Worm (Caenorhabditis elegans) whole organism, L1 larva: ENCODE measurements around the gene npr-4.
A peak's percentile ranks its signal among the peaks of the same experiment; 100 is the strongest.

Source experiments
- C04F5.9 ChIP-seq: sonication (generic microtip); optimal IDR thresholded peaks from 2 replicates; lab custom pipeline; 2016; ENCODE audit warnings: missing genetic modification characterization, missing compliant biosample characterization
- C16A3.4 ChIP-seq: fragments of 150-350 bp; optimal IDR thresholded peaks from 2 replicates; lab custom pipeline; 2014; ENCODE audit warnings: missing biosample characterization, missing genetic modification characterization
- ama-1 ChIP-seq: fragments of 150-350 bp; optimal IDR thresholded peaks from 2 replicates; lab custom pipeline; 2014
- blmp-1 ChIP-seq: fragments of 150-350 bp; optimal IDR thresholded peaks from 2 replicates; lab custom pipeline; 2014; ENCODE audit warnings: missing biosample characterization, missing genetic modification characterization
- ceh-88 ChIP-seq: fragments of 200-800 bp; sonication (Bioruptor generic); IDR thresholded peaks from 2 replicates; pipeline ENCODE4 v1.3.6; 2022; ENCODE audit warnings: missing genetic modification characterization, missing compliant biosample characterization
- ceh-90 ChIP-seq: sonication (generic microtip); optimal IDR thresholded peaks from 2 replicates; lab custom pipeline; 2016; ENCODE audit warnings: missing genetic modification characterization, missing compliant biosample characterization
- ces-1 ChIP-seq: fragments of 150-350 bp; optimal IDR thresholded peaks from 2 replicates; lab custom pipeline; 2014; ENCODE audit warnings: missing biosample characterization, missing genetic modification reagents, missing genetic modification characterization
- dpl-1 ChIP-seq, 3 experiments: fragments of 150-350 bp in 2 of 3; sonication (generic microtip) in 1 of 3; optimal IDR thresholded peaks; 2 replicates each; lab custom pipeline; 2014 to 2017; ENCODE audit warnings: missing biosample characterization in 3 of 3, missing genetic modification characterization in 3 of 3, missing genetic modification reagents in 3 of 3
- efl-1 ChIP-seq, 4 experiments: fragments of 150-350 bp; optimal IDR thresholded peaks in 3 of 4; peaks in 1 of 4; 1 replicate in 1 of 4; 2 replicates in 3 of 4; lab custom pipeline; 2014; ENCODE audit warnings: missing biosample characterization in 2 of 4, missing genetic modification characterization in 2 of 4, missing genetic modification reagents in 2 of 4
- efl-3 ChIP-seq: fragments of 200-800 bp; sonication (Bioruptor generic); optimal IDR thresholded peaks from 2 replicates; lab custom pipeline; 2018; ENCODE audit warnings: mild to moderate bottlenecking, missing genetic modification characterization, missing compliant biosample characterization
- egl-13 ChIP-seq: sonication (generic microtip); optimal IDR thresholded peaks from 2 replicates; lab custom pipeline; 2016; ENCODE audit warnings: missing genotype, missing genetic modification reagents, missing genetic modification characterization, missing compliant biosample characterization
- egl-27 ChIP-seq, 2 experiments: fragments of 150-350 bp in 1 of 2; sonication (generic microtip); optimal IDR thresholded peaks; 3 replicates each; lab custom pipeline; 2017 to 2018; ENCODE audit warnings: missing biosample characterization in 2 of 2, missing genetic modification characterization in 2 of 2, missing genetic modification reagents in 2 of 2
- elt-2 ChIP-seq: sonication (generic microtip); optimal IDR thresholded peaks from 2 replicates; lab custom pipeline; 2016; ENCODE audit warnings: missing genetic modification characterization, mild to moderate bottlenecking, inconsistent platforms, missing compliant biosample characterization, missing genetic modification reagents
- elt-3 ChIP-seq, 6 experiments: fragments of 150-350 bp in 1 of 6; sonication (generic microtip); optimal IDR thresholded peaks; 2 replicates each; lab custom pipeline; 2017 to 2018; ENCODE audit warnings: missing biosample characterization in 6 of 6, missing genetic modification characterization in 6 of 6, inconsistent platforms in 1 of 6
- fkh-10 ChIP-seq: sonication (generic microtip); optimal IDR thresholded peaks from 2 replicates; lab custom pipeline; 2017; ENCODE audit warnings: missing biosample characterization, missing genetic modification reagents, missing genetic modification characterization
- fkh-4 ChIP-seq: sonication (generic microtip); optimal IDR thresholded peaks from 2 replicates; lab custom pipeline; 2016; ENCODE audit warnings: missing compliant biosample characterization, missing genetic modification characterization, borderline replicate concordance
- fos-1 ChIP-seq: fragments of 150-350 bp; optimal IDR thresholded peaks from 2 replicates; lab custom pipeline; 2014; ENCODE audit warnings: missing biosample characterization, missing genetic modification characterization
- grh-1 ChIP-seq: fragments of 200-800 bp; sonication (Bioruptor generic); IDR thresholded peaks from 2 replicates; pipeline ENCODE4 v1.3.6; 2022; ENCODE audit warnings: missing genetic modification reagents, missing genetic modification characterization, missing compliant biosample characterization
- lin-13 ChIP-seq: fragments of 150-350 bp; optimal IDR thresholded peaks from 2 replicates; lab custom pipeline; 2014; ENCODE audit warnings: missing biosample characterization, missing genetic modification reagents, missing genetic modification characterization
- lin-14 ChIP-seq: fragments of 200-800 bp; sonication (Bioruptor generic); optimal IDR thresholded peaks from 2 replicates; lab custom pipeline; 2018; ENCODE audit warnings: mild to moderate bottlenecking, missing genetic modification characterization, moderate library complexity, missing compliant biosample characterization
- lin-35 ChIP-seq, 2 experiments: fragments of 150-350 bp; optimal IDR thresholded peaks; 2 replicates each; lab custom pipeline; 2014; ENCODE audit warnings: missing biosample characterization in 2 of 2, missing genetic modification characterization in 2 of 2, missing genetic modification reagents in 2 of 2
- mab-9 ChIP-seq: fragments of 200-800 bp; sonication (Bioruptor generic); IDR thresholded peaks from 2 replicates; pipeline ENCODE4 v1.3.6; 2022; ENCODE audit warnings: missing genetic modification reagents, missing genetic modification characterization, missing compliant biosample characterization
- mdl-1 ChIP-seq, 2 experiments: fragments of 150-350 bp; optimal IDR thresholded peaks; 2 replicates each; lab custom pipeline; 2014 to 2017; ENCODE audit warnings: missing biosample characterization in 2 of 2, missing genetic modification characterization in 2 of 2, inconsistent platforms in 1 of 2
- mef-2 ChIP-seq: fragments of 150-350 bp; optimal IDR thresholded peaks from 2 replicates; lab custom pipeline; 2014; ENCODE audit warnings: missing biosample characterization, missing genetic modification characterization
- mep-1 ChIP-seq: fragments of 150-350 bp; optimal IDR thresholded peaks from 2 replicates; lab custom pipeline; 2014; ENCODE audit warnings: missing biosample characterization, missing genetic modification characterization
- nhr-19 ChIP-seq: fragments of 200-800 bp; sonication (Bioruptor generic); conservative IDR thresholded peaks from 2 replicates; pipeline ENCODE4 v1.3.6; 2022; ENCODE audit warnings: missing genetic modification characterization, missing compliant biosample characterization
- nhr-20 ChIP-seq: sonication (generic microtip); optimal IDR thresholded peaks from 2 replicates; lab custom pipeline; 2016; ENCODE audit warnings: mild to moderate bottlenecking, missing genetic modification characterization, missing compliant biosample characterization
- nhr-28 ChIP-seq: fragments of 150-350 bp; optimal IDR thresholded peaks from 2 replicates; lab custom pipeline; 2014; ENCODE audit warnings: missing biosample characterization, missing genetic modification characterization
- nhr-77 ChIP-seq: fragments of 150-350 bp; optimal IDR thresholded peaks from 2 replicates; lab custom pipeline; 2014; ENCODE audit warnings: missing biosample characterization, missing genetic modification characterization
- nhr-84 ChIP-seq: sonication (generic microtip); optimal IDR thresholded peaks from 2 replicates; lab custom pipeline; 2017; ENCODE audit warnings: missing biosample characterization, missing genetic modification characterization
- nhr-90 ChIP-seq: sonication (generic microtip); optimal IDR thresholded peaks from 2 replicates; lab custom pipeline; 2016; ENCODE audit warnings: mild to moderate bottlenecking, missing genetic modification characterization, missing compliant biosample characterization; ENCODE audit not compliant: poor library complexity
- pag-3 ChIP-seq: sonication (generic microtip); optimal IDR thresholded peaks from 2 replicates; lab custom pipeline; 2017; ENCODE audit warnings: missing genetic modification characterization, mild to moderate bottlenecking, missing compliant biosample characterization, antibody characterized with exemption, borderline replicate concordance; ENCODE audit not compliant: insufficient read depth
- rnt-1 ChIP-seq: sonication (generic microtip); optimal IDR thresholded peaks from 2 replicates; lab custom pipeline; 2016; ENCODE audit warnings: mild to moderate bottlenecking, missing genetic modification characterization, moderate library complexity, missing compliant biosample characterization
- snpc-4 ChIP-seq: fragments of 150-350 bp; optimal IDR thresholded peaks from 2 replicates; lab custom pipeline; 2014; ENCODE audit warnings: missing biosample characterization, missing genetic modification characterization
- sox-4 ChIP-seq: sonication (generic microtip); optimal IDR thresholded peaks from 2 replicates; lab custom pipeline; 2016; ENCODE audit warnings: missing genetic modification characterization, missing compliant biosample characterization
- sptf-1 ChIP-seq: fragments of 150-350 bp; optimal IDR thresholded peaks from 2 replicates; lab custom pipeline; 2014; ENCODE audit warnings: missing biosample characterization, missing genetic modification characterization
- swsn-7 ChIP-seq: sonication (generic microtip); optimal IDR thresholded peaks from 2 replicates; lab custom pipeline; 2016; ENCODE audit warnings: missing genetic modification characterization, missing compliant biosample characterization
- tbx-2 ChIP-seq: sonication (generic microtip); optimal IDR thresholded peaks from 2 replicates; lab custom pipeline; 2016; ENCODE audit warnings: missing genetic modification characterization, missing compliant biosample characterization
- tlp-1 ChIP-seq: fragments of 150-350 bp; optimal IDR thresholded peaks from 2 replicates; lab custom pipeline; 2014; ENCODE audit warnings: missing biosample characterization, missing genetic modification characterization
- unc-130 ChIP-seq: fragments of 150-350 bp; optimal IDR thresholded peaks from 2 replicates; lab custom pipeline; 2017; ENCODE audit warnings: missing biosample characterization, missing genetic modification characterization, inconsistent platforms
- unc-62 ChIP-seq: fragments of 150-350 bp; optimal IDR thresholded peaks from 2 replicates; lab custom pipeline; 2014; ENCODE audit warnings: missing biosample characterization, missing genetic modification reagents, missing genetic modification characterization
- unc-98 ChIP-seq: fragments of 200-800 bp; sonication (Bioruptor generic); IDR thresholded peaks from 2 replicates; pipeline ENCODE4 v1.3.6; 2022; ENCODE audit warnings: missing genetic modification characterization, missing compliant biosample characterization
- vab-15 ChIP-seq: sonication (generic microtip); optimal IDR thresholded peaks from 2 replicates; lab custom pipeline; 2017; ENCODE audit warnings: missing genotype, mild to moderate bottlenecking, missing genetic modification characterization, missing compliant biosample characterization
- zag-1 ChIP-seq: fragments of 150-350 bp; optimal IDR thresholded peaks from 2 replicates; lab custom pipeline; 2014; ENCODE audit warnings: missing biosample characterization, missing genetic modification characterization

The npr-4 gene

ce11 chrX:12500777-12501176, 50.7 kb downstream of the npr-4 start (continued):
- peak in 1 of 2 experiments; percentile 80 for TF ChIP-seq mdl-1 (tag; optimal IDR thresholded peaks at IDR 0.05; lab: Kevin White, UChicago)
- TF ChIP-seq nhr-20 (tag; lab: Kevin White, UChicago), result peak; percentile 99
- no peak for TF ChIP-seq sptf-1 (tag; lab: Kevin White, UChicago)
- no peak for TF ChIP-seq fkh-4 (tag; lab: Kevin White, UChicago)
- TF ChIP-seq blmp-1 (tag; lab: Kevin White, UChicago), result peak; percentile 85
- TF ChIP-seq elt-2 (tag; lab: Kevin White, UChicago), result peak; percentile 100
- TF ChIP-seq unc-98 (GFP tag; lab: Robert Waterston, UW), result no peak
- peak; percentile 23 for TF ChIP-seq swsn-7 (tag; lab: Kevin White, UChicago)
- TF ChIP-seq nhr-19 (GFP tag; lab: Robert Waterston, UW), result peak; percentile 96
- TF ChIP-seq nhr-90 (tag; lab: Kevin White, UChicago), result peak; percentile 93
- TF ChIP-seq mef-2 (tag; lab: Kevin White, UChicago), result no peak
- no peak for TF ChIP-seq egl-13
- peak; percentile 84 for TF ChIP-seq tbx-2 (tag; lab: Kevin White, UChicago)
- peak; percentile 40 to 65 for TF ChIP-seq egl-27 (tag; optimal IDR thresholded peaks at IDR 0.05; lab: Kevin White, UChicago)
- TF ChIP-seq zag-1, result no peak
- peak; percentile 7 for TF ChIP-seq lin-13 (GFP tag; lab: Kevin White, UChicago)
- TF ChIP-seq unc-62, result no peak
- peak; percentile 50 for TF ChIP-seq C16A3.4 (tag; lab: Kevin White, UChicago)
- TF ChIP-seq rnt-1 (tag; lab: Kevin White, UChicago), result peak; percentile 28
- no peak for TF ChIP-seq mab-9 (GFP tag; lab: Robert Waterston, UW)
- peak; percentile 32 for TF ChIP-seq efl-3 (GFP tag; lab: Kevin White, UChicago)
- TF ChIP-seq unc-130 (tag; lab: Kevin White, UChicago), result peak; percentile 30
- TF ChIP-seq fos-1 (tag; lab: Kevin White, UChicago), result no peak
- no peak for TF ChIP-seq nhr-84 (tag; lab: Kevin White, UChicago)
- TF ChIP-seq ces-1 (GFP tag; lab: Kevin White, UChicago), result no peak
- peak; percentile 36 for TF ChIP-seq nhr-77 (tag; lab: Kevin White, UChicago)
- no peak for TF ChIP-seq snpc-4 (tag; lab: Kevin White, UChicago)
- no peak for TF ChIP-seq ama-1 (lab: Kevin White, UChicago)
- TF ChIP-seq tlp-1 (tag; lab: Kevin White, UChicago), result no peak
- peak; percentile 65 for TF ChIP-seq grh-1 (GFP tag; lab: Robert Waterston, UW)
- no peak for TF ChIP-seq ceh-90
- no peak for TF ChIP-seq sox-4 (tag; lab: Kevin White, UChicago)
- TF ChIP-seq vab-15 (tag; lab: Kevin White, UChicago), result no peak
- TF ChIP-seq ceh-88 (GFP tag; lab: Robert Waterston, UW), result peak; percentile 55
- no peak for TF ChIP-seq nhr-28 (tag; lab: Kevin White, UChicago)

- TF ChIP-seq ama-1 (lab: Kevin White, UChicago) (no peak), elt-2 (tag; lab: Kevin White, UChicago) (no peak), elt-3 (tag; optimal IDR thresholded peaks at IDR 0.05; lab: Kevin White, UChicago) (no peak), nhr-90 (tag; lab: Kevin White, UChicago) (no peak), lin-35 (GFP tag; optimal IDR thresholded peaks at IDR 0.05; lab: Kevin White, UChicago) (no peak), blmp-1 (tag; lab: Kevin White, UChicago) (no peak), C04F5.9 (tag; lab: Kevin White, UChicago) (no peak), lin-14 (GFP tag; lab: Kevin White, UChicago) (no peak)
These were observed 59.0 kb downstream of the npr-4 start, which contains the start of gene lips-1 for ce11 chrX:12492467-12492866. TSS of gene lips-1 (plus strand) at chrX:12492767.

DNA sequence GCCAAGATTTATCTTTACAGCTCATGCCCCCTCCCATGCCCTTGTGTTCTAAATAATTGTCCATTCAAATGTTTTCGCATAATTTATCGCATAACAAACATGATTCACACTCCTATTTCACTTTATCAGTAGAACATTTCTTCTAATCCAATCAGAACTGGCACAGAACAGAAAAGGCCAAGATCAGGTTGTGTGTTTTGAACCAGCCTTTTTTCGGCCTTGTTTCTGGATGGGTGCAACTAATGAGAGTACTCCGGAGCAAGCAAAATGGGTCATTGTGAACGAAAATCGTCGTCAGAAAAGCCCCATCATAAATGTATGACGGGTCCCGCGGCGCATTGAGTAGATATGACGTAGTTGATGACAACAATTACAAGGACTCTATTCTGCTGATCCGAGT, 60.3 kb downstream of the npr-4 start:
- no peak for TF ChIP-seq fkh-10 (GFP tag; lab: Kevin White, UChicago)
- TF ChIP-seq pag-3 (tag; lab: Kevin White, UChicago), result no peak
- TF ChIP-seq efl-1 (optimal IDR thresholded peaks at IDR 0.05; lab: Kevin White, UChicago), result no peak
- peak in 1 of 2 experiments; percentile 78 for TF ChIP-seq efl-1 (GFP tag; optimal IDR thresholded peaks at IDR 0.05 in 1 of 2; lab: Kevin White, UChicago)
- no peak for TF ChIP-seq ama-1 (lab: Kevin White, UChicago)
- TF ChIP-seq mep-1, result no peak
- no peak for TF ChIP-seq C16A3.4 (tag; lab: Kevin White, UChicago)
- TF ChIP-seq dpl-1 (GFP tag; optimal IDR thresholded peaks at IDR 0.05; lab: Kevin White, UChicago), result no peak
- no peak for TF ChIP-seq nhr-90 (tag; lab: Kevin White, UChicago)
- no peak for TF ChIP-seq swsn-7 (tag; lab: Kevin White, UChicago)
